Fruit fly (Drosophila melanogaster): ENCODE results near the gene eRF1.

Gene eRF1

DNA sequence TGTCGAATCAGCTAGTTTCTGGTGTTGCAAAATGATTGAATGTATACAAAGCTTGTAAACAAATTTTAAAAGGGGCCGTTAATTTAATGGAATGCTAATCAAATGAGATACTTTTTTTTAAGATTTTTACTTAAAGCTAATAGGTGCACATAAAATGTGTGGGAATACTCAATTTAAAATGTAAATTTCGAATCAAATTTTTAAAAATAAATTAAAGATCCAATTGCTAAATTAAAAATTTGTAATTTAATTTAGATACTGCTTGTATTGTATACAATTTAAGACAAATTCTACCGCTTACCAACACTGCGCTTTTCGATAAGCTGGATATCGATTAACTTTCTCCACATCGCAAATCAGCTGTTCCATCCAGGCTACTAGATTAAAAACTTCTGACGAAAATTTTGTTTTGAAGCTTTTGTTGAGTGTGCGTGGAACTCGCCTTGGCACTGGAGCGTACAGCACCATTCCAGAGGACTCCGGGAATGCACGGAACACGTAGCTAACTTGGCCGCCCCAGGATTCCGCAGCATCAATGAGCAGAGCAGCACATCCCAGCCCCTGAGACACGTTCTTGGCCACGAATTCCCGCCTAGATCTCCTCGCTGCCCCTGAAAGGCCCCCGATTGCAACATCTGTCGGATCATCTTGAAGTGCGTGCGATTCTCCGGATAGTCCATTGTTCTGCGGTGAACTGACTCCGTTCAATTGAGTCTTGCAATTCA lies 36.1 kb downstream of the eRF1 start, which contains the start of the genes CG5498 and fbl (continued):
- TF ChIP-seq Hr51 (GFP tag; optimal IDR thresholded peaks at IDR 0.05), result peak; percentile 57 to 70
- TF ChIP-seq H15 (GFP tag; IDR thresholded peaks at IDR 0.05), result no peak
- peak; percentile 52 for TF ChIP-seq HLH54F (GFP tag; optimal IDR thresholded peaks at IDR 0.05)
- peak; percentile 9 for TF ChIP-seq CG9609 (GFP tag; optimal IDR thresholded peaks at IDR 0.05)
- TF ChIP-seq CG9932 (GFP tag; IDR thresholded peaks at IDR 0.05), result peak; percentile 56
- peak; percentile 10 for TF ChIP-seq CG3995 (GFP tag; optimal IDR thresholded peaks at IDR 0.05)
- TF ChIP-seq Dbx (GFP tag; IDR thresholded peaks at IDR 0.05), result peak; percentile 67
- TF ChIP-seq NK7.1 (GFP tag; optimal IDR thresholded peaks at IDR 0.05), result no peak
- no peak for TF ChIP-seq CG7928 (GFP tag; optimal IDR thresholded peaks at IDR 0.05)
- TF ChIP-seq BEAF-32 (GFP tag; optimal IDR thresholded peaks at IDR 0.05), result peak; percentile 57
- TF ChIP-seq NfI (GFP tag; optimal IDR thresholded peaks at IDR 0.05), result peak; percentile 63
- no peak for TF ChIP-seq CG17612 (GFP tag; IDR thresholded peaks at IDR 0.05)
- no peak for TF ChIP-seq Jarid2 (GFP tag; optimal IDR thresholded peaks at IDR 0.05)
- no peak for TF ChIP-seq CG14441 (GFP tag; IDR thresholded peaks at IDR 0.05)
- TF ChIP-seq shn (GFP tag; optimal IDR thresholded peaks at IDR 0.05), result peak; percentile 25
- peak; percentile 63 for TF ChIP-seq Blimp-1 (GFP tag; optimal IDR thresholded peaks at IDR 0.05)
- TF ChIP-seq CG34422 (GFP tag; IDR thresholded peaks at IDR 0.05), result 0 out of 3 replicates have a peak, but pooled peaks have one; percentile 23
- no peak for TF ChIP-seq chm (GFP tag; IDR thresholded peaks at IDR 0.05)
- TF ChIP-seq CrebB (tag; optimal IDR thresholded peaks at IDR 0.05), result no peak
- TF ChIP-seq Gug (GFP tag; IDR thresholded peaks at IDR 0.05), result no peak
- TF ChIP-seq CG4854 (GFP tag; optimal IDR thresholded peaks at IDR 0.05), result peak; percentile 16
- no peak for TF ChIP-seq Atf3 (GFP tag; optimal IDR thresholded peaks at IDR 0.05)
- no peak for TF ChIP-seq Sin3A (optimal IDR thresholded peaks at IDR 0.05)
- TF ChIP-seq ATbp (GFP tag; optimal IDR thresholded peaks at IDR 0.05), result no peak
- no peak for TF ChIP-seq gcm2 (GFP tag; optimal IDR thresholded peaks at IDR 0.05)
- TF ChIP-seq ttk (GFP tag; IDR thresholded peaks at IDR 0.05), result no peak
- peak; percentile 11 for TF ChIP-seq Hmx (GFP tag; optimal IDR thresholded peaks at IDR 0.05)
- TF ChIP-seq Ssrp (tag; optimal IDR thresholded peaks at IDR 0.05), result peak; percentile 32
- TF ChIP-seq Mrtf (GFP tag; IDR thresholded peaks at IDR 0.05), result no peak
- no peak for TF ChIP-seq CG8359 (GFP tag; optimal IDR thresholded peaks at IDR 0.05; ENCODE audit: borderline replicate concordance)
- TF ChIP-seq otp (GFP tag; IDR thresholded peaks at IDR 0.05), result no peak
- no peak for TF ChIP-seq sim (GFP tag; IDR thresholded peaks at IDR 0.05)
- TF ChIP-seq Atf-2 (GFP tag; optimal IDR thresholded peaks at IDR 0.05), result no peak
- peak; percentile 51; the same call in 1 of the 2 replicates for TF ChIP-seq E2f2 (GFP tag; IDR thresholded peaks at IDR 0.05)
- TF ChIP-seq CG10267 (tag; optimal IDR thresholded peaks at IDR 0.05), result peak; percentile 98
- TF ChIP-seq chn (GFP tag; optimal IDR thresholded peaks at IDR 0.05), result peak; percentile 46
- TF ChIP-seq Tbp (GFP tag; optimal IDR thresholded peaks at IDR 0.05), result no peak
- TF ChIP-seq CG3065 (GFP tag; optimal IDR thresholded peaks at IDR 0.05), result no peak
- TF ChIP-seq CG12071 (GFP tag; optimal IDR thresholded peaks at IDR 0.05), result no peak
- TF ChIP-seq CG11456 (GFP tag; IDR thresholded peaks at IDR 0.05), result no peak
- peak; percentile 4 for TF ChIP-seq CG1603 (tag; optimal IDR thresholded peaks at IDR 0.05)
- peak; percentile 64 for TF ChIP-seq Rfx (GFP tag; IDR thresholded peaks at IDR 0.05)
- TF ChIP-seq CG6791 (GFP tag; IDR thresholded peaks at IDR 0.05; ENCODE audit: partially characterized antibody), result no peak; the same call in 2 of the 3 replicates
- TF ChIP-seq CG6765 (GFP tag; optimal IDR thresholded peaks at IDR 0.05), result peak; percentile 52
- peak; percentile 38 for TF ChIP-seq pho (GFP tag; optimal IDR thresholded peaks at IDR 0.05)
- no peak for TF ChIP-seq ash1 (GFP tag; optimal IDR thresholded peaks at IDR 0.05)
- peak; percentile 52 for TF ChIP-seq Fer1 (GFP tag; optimal IDR thresholded peaks at IDR 0.05)
- TF ChIP-seq her (GFP tag; optimal IDR thresholded peaks at IDR 0.05), result no peak
- TF ChIP-seq nerfin-2 (GFP tag; IDR thresholded peaks at IDR 0.05; ENCODE audit: partially characterized antibody), result no peak
- no peak for TF ChIP-seq zf30C (GFP tag; optimal IDR thresholded peaks at IDR 0.05)

Data from whole organism, embryonic.